Worm (Caenorhabditis elegans) whole organism, L3 larva: ENCODE measurements around the gene F14H12.3.

Experiments
- R02D3.7 ChIP-seq: fragments of 150-350 bp; optimal IDR thresholded peaks from 2 replicates; lab custom pipeline; 2014; ENCODE audit warnings: missing biosample characterization, missing genetic modification characterization
- ama-1 ChIP-seq: fragments of 150-350 bp; optimal IDR thresholded peaks from 2 replicates; lab custom pipeline; 2018
- ceh-16 ChIP-seq: sonication (generic microtip); optimal IDR thresholded peaks from 2 replicates; lab custom pipeline; 2017; ENCODE audit warnings: missing biosample characterization, missing genetic modification characterization
- daf-12 ChIP-seq: fragments of 150-350 bp; optimal IDR thresholded peaks from 2 replicates; lab custom pipeline; 2014; ENCODE audit warnings: missing biosample characterization, missing genetic modification reagents, missing genetic modification characterization
- egl-27 ChIP-seq: sonication (generic microtip); optimal IDR thresholded peaks from 4 replicates; lab custom pipeline; 2017; ENCODE audit warnings: missing biosample characterization, missing genetic modification reagents, missing genetic modification characterization
- egl-5 ChIP-seq: fragments of 150-350 bp; optimal IDR thresholded peaks from 2 replicates; lab custom pipeline; 2017; ENCODE audit warnings: missing biosample characterization, missing genetic modification reagents, missing genetic modification characterization, inconsistent platforms
- elt-1 ChIP-seq: fragments of 150-350 bp; optimal IDR thresholded peaks from 2 replicates; lab custom pipeline; 2014; ENCODE audit warnings: missing biosample characterization, missing genetic modification characterization
- elt-2 ChIP-seq: sonication (generic microtip); optimal IDR thresholded peaks from 2 replicates; lab custom pipeline; 2016; ENCODE audit warnings: missing genetic modification reagents, mild to moderate bottlenecking, missing genetic modification characterization, missing compliant biosample characterization
- elt-3 ChIP-seq, 3 experiments: fragments of 150-350 bp in 1 of 3; sonication (generic microtip) in 2 of 3; optimal IDR thresholded peaks; 2 replicates in 2 of 3; 4 replicates in 1 of 3; lab custom pipeline; 2014 to 2017; ENCODE audit warnings: missing biosample characterization in 3 of 3, missing genetic modification characterization in 3 of 3
- fkh-10 ChIP-seq: sonication (generic microtip); optimal IDR thresholded peaks from 2 replicates; lab custom pipeline; 2017; ENCODE audit warnings: missing biosample characterization, missing genetic modification reagents, missing genetic modification characterization
- fkh-2 ChIP-seq: fragments of 150-350 bp; optimal IDR thresholded peaks from 2 replicates; lab custom pipeline; 2014; ENCODE audit warnings: missing biosample characterization, missing genetic modification reagents, missing genetic modification characterization
- fos-1 ChIP-seq: fragments of 150-350 bp; optimal IDR thresholded peaks from 2 replicates; lab custom pipeline; 2014; ENCODE audit warnings: missing biosample characterization, missing genetic modification characterization
- hmg-11 ChIP-seq: sonication (generic microtip); optimal IDR thresholded peaks from 2 replicates; lab custom pipeline; 2016; ENCODE audit warnings: missing genetic modification characterization, missing compliant biosample characterization
- jun-1 ChIP-seq: fragments of 150-350 bp; optimal IDR thresholded peaks from 2 replicates; lab custom pipeline; 2014; ENCODE audit warnings: missing biosample characterization, missing genetic modification reagents, missing genetic modification characterization
- lin-15B ChIP-seq: fragments of 150-350 bp; optimal IDR thresholded peaks from 2 replicates; lab custom pipeline; 2014; ENCODE audit warnings: missing biosample characterization, missing genetic modification characterization
- lin-39 ChIP-seq: fragments of 150-350 bp; optimal IDR thresholded peaks from 2 replicates; lab custom pipeline; 2018; ENCODE audit warnings: missing biosample characterization, missing genetic modification reagents, missing genetic modification characterization
- mdl-1 ChIP-seq: fragments of 150-350 bp; optimal IDR thresholded peaks from 2 replicates; lab custom pipeline; 2014; ENCODE audit warnings: missing biosample characterization, missing genetic modification characterization
- nfya-1 ChIP-seq: sonication (generic microtip); optimal IDR thresholded peaks from 2 replicates; lab custom pipeline; 2017; ENCODE audit warnings: missing genetic modification characterization, mild to moderate bottlenecking, missing compliant biosample characterization, antibody characterized with exemption, moderate library complexity; ENCODE audit not compliant: insufficient read depth
- nhr-11 ChIP-seq: fragments of 150-350 bp; optimal IDR thresholded peaks from 2 replicates; lab custom pipeline; 2014; ENCODE audit warnings: missing biosample characterization, missing genetic modification characterization
- nhr-12 ChIP-seq: fragments of 150-350 bp; optimal IDR thresholded peaks from 2 replicates; lab custom pipeline; 2014; ENCODE audit warnings: missing biosample characterization, missing genetic modification characterization
- nhr-23 ChIP-seq: fragments of 150-350 bp; optimal IDR thresholded peaks from 2 replicates; lab custom pipeline; 2014; ENCODE audit warnings: missing biosample characterization, missing genetic modification reagents, missing genetic modification characterization
- nhr-28 ChIP-seq: fragments of 150-350 bp; optimal IDR thresholded peaks from 2 replicates; lab custom pipeline; 2014; ENCODE audit warnings: missing biosample characterization, missing genetic modification characterization
- nhr-76 ChIP-seq: fragments of 150-350 bp; sonication (generic microtip); optimal IDR thresholded peaks from 5 replicates; lab custom pipeline; 2014; ENCODE audit warnings: missing biosample characterization, missing genetic modification characterization
- nhr-77 ChIP-seq: fragments of 150-350 bp; optimal IDR thresholded peaks from 2 replicates; lab custom pipeline; 2014; ENCODE audit warnings: missing biosample characterization, missing genetic modification characterization
- pha-4 ChIP-seq: fragments of 150-350 bp; optimal IDR thresholded peaks from 2 replicates; lab custom pipeline; 2014; ENCODE audit warnings: missing biosample characterization, missing genetic modification reagents, missing genetic modification characterization
- pqm-1 ChIP-seq: fragments of 150-350 bp; optimal IDR thresholded peaks from 2 replicates; lab custom pipeline; 2017; ENCODE audit warnings: missing biosample characterization, missing genetic modification characterization, inconsistent platforms
- sea-2 ChIP-seq: fragments of 150-350 bp; sonication (generic microtip); optimal IDR thresholded peaks from 4 replicates; lab custom pipeline; 2014; ENCODE audit warnings: missing biosample characterization, missing genetic modification reagents, missing genetic modification characterization
- skn-1 ChIP-seq: fragments of 150-350 bp; optimal IDR thresholded peaks from 2 replicates; lab custom pipeline; 2014; ENCODE audit warnings: missing biosample characterization, missing genetic modification characterization
- tbx-2 ChIP-seq: sonication (generic microtip); optimal IDR thresholded peaks from 2 replicates; lab custom pipeline; 2016; ENCODE audit warnings: mild to moderate bottlenecking, missing genetic modification characterization, missing compliant biosample characterization
- unc-62 ChIP-seq: fragments of 150-350 bp; sonication (generic microtip); optimal IDR thresholded peaks from 4 replicates; lab custom pipeline; 2014; ENCODE audit warnings: missing biosample characterization, missing genetic modification reagents, missing genetic modification characterization
- zag-1 ChIP-seq: fragments of 150-350 bp; optimal IDR thresholded peaks from 2 replicates; lab custom pipeline; 2014; ENCODE audit warnings: missing biosample characterization, missing genetic modification characterization
- ztf-11 ChIP-seq: fragments of 150-350 bp; optimal IDR thresholded peaks from 2 replicates; lab custom pipeline; 2014; ENCODE audit warnings: missing biosample characterization, missing genetic modification characterization
- ztf-4 ChIP-seq: fragments of 150-350 bp; optimal IDR thresholded peaks from 2 replicates; lab custom pipeline; 2014; ENCODE audit warnings: missing biosample characterization, missing genetic modification characterization

F14H12.3 gene

ce11 chrX:4373123-4373522 lies 29.1 kb downstream of the F14H12.3 start, which contains the start of gene R160.6:
Gene R160.6, minus strand, starts transcription at chrX:4373223.
- TF ChIP-seq ztf-4 (tag; lab: Kevin White, UChicago), result no peak
- no peak for TF ChIP-seq fos-1 (tag; lab: Kevin White, UChicago)
- no peak for TF ChIP-seq R02D3.7
- no peak for TF ChIP-seq elt-1 (tag; lab: Kevin White, UChicago)
- TF ChIP-seq ama-1 (lab: Kevin White, UChicago), result no peak
- TF ChIP-seq hmg-11 (tag; lab: Kevin White, UChicago), result no peak
- TF ChIP-seq lin-39, result no peak
- no peak for TF ChIP-seq lin-15B (tag; lab: Kevin White, UChicago)
- TF ChIP-seq elt-2 (tag; lab: Kevin White, UChicago), result no peak
- no peak for TF ChIP-seq nhr-23 (tag; lab: Kevin White, UChicago)
- TF ChIP-seq fkh-2, result no peak
- no peak for TF ChIP-seq sea-2
- TF ChIP-seq elt-3 (tag; optimal IDR thresholded peaks at IDR 0.05; lab: Kevin White, UChicago), result no peak
- no peak for TF ChIP-seq nhr-76 (tag; lab: Kevin White, UChicago)
- TF ChIP-seq daf-12 (tag; lab: Kevin White, UChicago), result no peak
- no peak for TF ChIP-seq egl-27 (tag; lab: Kevin White, UChicago)
- TF ChIP-seq pqm-1 (tag; lab: Kevin White, UChicago), result no peak
- TF ChIP-seq nhr-77 (tag; lab: Kevin White, UChicago), result no peak
- TF ChIP-seq nhr-28 (tag; lab: Kevin White, UChicago), result no peak
- TF ChIP-seq, all 47 proteins: peak for 0

ce11 chrX:4376801-4377200 lies 32.8 kb downstream of the F14H12.3 start, which contains the start of gene R160.2:
Gene R160.2, minus strand, starts transcription at chrX:4376901.
- TF ChIP-seq pqm-1 (tag; lab: Kevin White, UChicago) (no peak), fos-1 (tag; lab: Kevin White, UChicago) (no peak), egl-5 (no peak), zag-1 (tag; lab: Kevin White, UChicago) (no peak), pha-4 (tag; lab: Kevin White, UChicago) (no peak), lin-39 (no peak), elt-1 (tag; lab: Kevin White, UChicago) (no peak), nfya-1 (no peak), ama-1 (lab: Kevin White, UChicago) (no peak), nhr-11 (tag; lab: Kevin White, UChicago) (no peak), ceh-16 (tag; lab: Kevin White, UChicago) (no peak), daf-12 (tag; lab: Kevin White, UChicago) (no peak), tbx-2 (no peak), nhr-76 (tag; lab: Kevin White, UChicago) (no peak), jun-1 (tag; lab: Kevin White, UChicago) (no peak), egl-27 (tag; lab: Kevin White, UChicago) (no peak), nhr-28 (tag; lab: Kevin White, UChicago) (no peak), unc-62 (GFP tag; lab: Kevin White, UChicago) (no peak), nhr-12 (no peak), fkh-10 (GFP tag; lab: Kevin White, UChicago) (no peak)

ce11 chrX:4377689-4378088 lies 33.7 kb downstream of the F14H12.3 start, which contains the start of gene R160.12:
Gene R160.12, minus strand, starts transcription at chrX:4377789.
- TF ChIP-seq nhr-23 (tag; lab: Kevin White, UChicago) (no peak), mdl-1 (tag; lab: Kevin White, UChicago) (no peak), nhr-12 (no peak), elt-3 (tag; optimal IDR thresholded peaks at IDR 0.05; lab: Kevin White, UChicago) (no peak), skn-1 (tag; lab: Kevin White, UChicago) (no peak), ceh-16 (tag; lab: Kevin White, UChicago) (no peak), ztf-11 (tag; lab: Kevin White, UChicago) (no peak)

- TF ChIP-seq nfya-1 (no peak), ztf-11 (tag; lab: Kevin White, UChicago) (no peak), elt-3 (tag; optimal IDR thresholded peaks at IDR 0.05; lab: Kevin White, UChicago) (no peak), jun-1 (tag; lab: Kevin White, UChicago) (no peak)
These were observed 39.4 kb downstream of the F14H12.3 start, which contains the start of gene lst-2 for ce11 chrX:4383316-4383936. Gene lst-2, minus strand, starts transcription at chrX:4383366.
